Worm (Caenorhabditis elegans): Measurements from ENCODE around the gene uncp-18.

Gene uncp-18

ce11 chrIV:387283-388048, 2.9 kb upstream of the uncp-18 start:
- no peak for TF ChIP-seq dao-5 (tag; optimal IDR thresholded peaks at IDR 0.05)
- TF ChIP-seq him-1 (tag; optimal IDR thresholded peaks at IDR 0.05): no peak
- TF ChIP-seq W03F9.2 (tag; optimal IDR thresholded peaks at IDR 0.05): no peak

- TF ChIP-seq dao-5 (tag; optimal IDR thresholded peaks at IDR 0.05) (no peak), him-1 (tag; optimal IDR thresholded peaks at IDR 0.05) (no peak), W03F9.2 (tag; optimal IDR thresholded peaks at IDR 0.05) (no peak)
These were observed 2.3 kb upstream of the uncp-18 start, which contains the start of gene ssna-1 for ce11 chrIV:388073-388472. Gene ssna-1, plus strand, starts transcription at chrIV:388084.

ce11 chrIV:393409-393930, 3.1 kb downstream of the uncp-18 start, which contains the start of the genes T07A9.15 and nog-1:
Gene T07A9.15, minus strand, starts transcription at chrIV:393546.
Gene nog-1, plus strand, starts transcription at chrIV:393880.
- TF ChIP-seq W03F9.2 (tag; optimal IDR thresholded peaks at IDR 0.05) (peak; percentile 68), dao-5 (tag; optimal IDR thresholded peaks at IDR 0.05) (no peak), him-1 (tag; optimal IDR thresholded peaks at IDR 0.05) (no peak)

- no peak for TF ChIP-seq W03F9.2 (tag; optimal IDR thresholded peaks at IDR 0.05)
- no peak for TF ChIP-seq him-1 (tag; optimal IDR thresholded peaks at IDR 0.05)
- TF ChIP-seq dao-5 (tag; optimal IDR thresholded peaks at IDR 0.05): no peak
These were observed 6.0 kb downstream of the uncp-18 start, which contains the start of gene rrp-8 for ce11 chrIV:396373-396772. Gene rrp-8, plus strand, starts transcription at chrIV:396545.

ce11 chrIV:401395-401794, 11.0 kb downstream of the uncp-18 start, which contains the start of gene gpa-4:
Gene gpa-4, plus strand, starts transcription at chrIV:401695.
- no peak for TF ChIP-seq W03F9.2 (tag; optimal IDR thresholded peaks at IDR 0.05)
- TF ChIP-seq him-1 (tag; optimal IDR thresholded peaks at IDR 0.05): no peak
- TF ChIP-seq dao-5 (tag; optimal IDR thresholded peaks at IDR 0.05): no peak

- no peak for TF ChIP-seq W03F9.2 (tag; optimal IDR thresholded peaks at IDR 0.05)
- no peak for TF ChIP-seq dao-5 (tag; optimal IDR thresholded peaks at IDR 0.05)
- no peak for TF ChIP-seq him-1 (tag; optimal IDR thresholded peaks at IDR 0.05)
These were observed 18.5 kb downstream of the uncp-18 start for ce11 chrIV:408892-409291.

ce11 chrIV:409935-410334, 19.6 kb downstream of the uncp-18 start, which contains the start of gene kgb-1:
Gene kgb-1, minus strand, starts transcription at chrIV:410035.
- TF ChIP-seq dao-5 (tag; optimal IDR thresholded peaks at IDR 0.05): no peak
- no peak for TF ChIP-seq him-1 (tag; optimal IDR thresholded peaks at IDR 0.05)
- TF ChIP-seq W03F9.2 (tag; optimal IDR thresholded peaks at IDR 0.05): no peak

- TF ChIP-seq W03F9.2 (tag; optimal IDR thresholded peaks at IDR 0.05) (peak; percentile 45), him-1 (tag; optimal IDR thresholded peaks at IDR 0.05) (no peak)
These were observed 20.1 kb downstream of the uncp-18 start, which contains the start of gene T07A9.12 for ce11 chrIV:410420-410891. Gene T07A9.12, plus strand, starts transcription at chrIV:410867.

ce11 chrIV:419674-420073, 29.3 kb downstream of the uncp-18 start, which contains the start of gene eri-1:
Gene eri-1, minus strand, starts transcription at chrIV:419958.
- TF ChIP-seq dao-5 (tag; optimal IDR thresholded peaks at IDR 0.05) (no peak), W03F9.2 (tag; optimal IDR thresholded peaks at IDR 0.05) (no peak), him-1 (tag; optimal IDR thresholded peaks at IDR 0.05) (no peak)

ce11 chrIV:420686-421085, 30.3 kb downstream of the uncp-18 start:
- no peak for TF ChIP-seq W03F9.2 (tag; optimal IDR thresholded peaks at IDR 0.05)
- no peak for TF ChIP-seq dao-5 (tag; optimal IDR thresholded peaks at IDR 0.05)
- TF ChIP-seq him-1 (tag; optimal IDR thresholded peaks at IDR 0.05): no peak

- TF ChIP-seq dao-5 (tag; optimal IDR thresholded peaks at IDR 0.05) (no peak), W03F9.2 (tag; optimal IDR thresholded peaks at IDR 0.05) (no peak), him-1 (tag; optimal IDR thresholded peaks at IDR 0.05) (no peak)
These were observed 31.8 kb downstream of the uncp-18 start for ce11 chrIV:422112-422511.

- no peak for TF ChIP-seq dao-5 (tag; optimal IDR thresholded peaks at IDR 0.05)
- no peak for TF ChIP-seq him-1 (tag; optimal IDR thresholded peaks at IDR 0.05)
- no peak for TF ChIP-seq W03F9.2 (tag; optimal IDR thresholded peaks at IDR 0.05)
These were observed 34.7 kb downstream of the uncp-18 start, which contains the start of gene daf-18 for ce11 chrIV:425052-425451. Gene daf-18, minus strand, starts transcription at chrIV:425177.

- no peak for TF ChIP-seq him-1 (tag; optimal IDR thresholded peaks at IDR 0.05)
- no peak for TF ChIP-seq dao-5 (tag; optimal IDR thresholded peaks at IDR 0.05)
- peak; percentile 67 for TF ChIP-seq W03F9.2 (tag; optimal IDR thresholded peaks at IDR 0.05)
These were observed 35.2 kb downstream of the uncp-18 start for ce11 chrIV:425546-425945.

- TF ChIP-seq W03F9.2 (tag; optimal IDR thresholded peaks at IDR 0.05) (no peak), dao-5 (tag; optimal IDR thresholded peaks at IDR 0.05) (no peak), him-1 (tag; optimal IDR thresholded peaks at IDR 0.05) (no peak)
These were observed 35.6 kb downstream of the uncp-18 start, which contains the start of gene garr-1 for ce11 chrIV:425995-426394. Gene garr-1, plus strand, starts transcription at chrIV:426168.

All from whole organism, L4/young adult.